Worm (Caenorhabditis elegans) whole organism, L4/young adult: Measurements from ENCODE around the gene srd-43.

Source experiments
- W03F9.2 ChIP-seq: fragments of 150-350 bp; optimal IDR thresholded peaks from 2 replicates; lab custom pipeline; 2014; ENCODE audit warnings: missing biosample characterization, missing genetic modification characterization
- him-1 ChIP-seq: sonication (generic microtip); optimal IDR thresholded peaks from 2 replicates; lab custom pipeline; 2016; ENCODE audit warnings: missing genotype, missing genetic modification reagents, missing genetic modification characterization, missing compliant biosample characterization

DNA sequence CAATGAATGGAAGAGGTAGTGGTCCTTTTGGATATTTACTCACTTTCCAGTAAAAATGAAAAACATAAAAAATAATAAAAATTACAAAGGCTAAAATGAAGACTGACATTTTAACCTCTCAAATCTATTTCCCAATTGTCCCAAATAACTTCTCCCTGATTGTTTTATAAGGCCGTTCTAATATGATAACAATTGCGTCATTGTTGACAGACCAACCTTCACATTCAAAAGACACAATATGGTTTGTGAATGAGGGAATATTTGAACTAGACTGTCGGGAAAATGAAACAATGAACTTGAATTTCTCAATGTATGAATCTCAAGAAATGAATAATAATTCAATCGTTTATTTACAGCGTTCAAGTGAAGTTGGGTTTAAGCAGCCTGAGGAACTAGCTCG is 38.4 kb downstream of the srd-43 start, which contains the start of gene cyp-14A1:
- TF ChIP-seq him-1 (tag; lab: Kevin White, UChicago) (no peak), W03F9.2 (no peak)
